Fruit fly (Drosophila melanogaster): ENCODE results near the gene CG42570.
A peak's percentile ranks its signal among the peaks of the same experiment; 100 is the strongest.

CG42570 gene

dm6 chr3L:15690711-15691591 lies 26.7 kb upstream of the CG42570 start (continued):
- TF ChIP-seq CG10267 (tag; optimal IDR thresholded peaks at IDR 0.05) = peak; percentile 77
- no peak for TF ChIP-seq aop (GFP tag; IDR thresholded peaks at IDR 0.05)
- no peak for TF ChIP-seq oc (tag; optimal IDR thresholded peaks at IDR 0.05)
- no peak for TF ChIP-seq run (tag; optimal IDR thresholded peaks at IDR 0.05)
- TF ChIP-seq Sox100B (GFP tag; optimal IDR thresholded peaks at IDR 0.05) = peak; percentile 66
- TF ChIP-seq Ravus (GFP tag; IDR thresholded peaks at IDR 0.05) = no peak
- no peak for TF ChIP-seq CG1602 (GFP tag; optimal IDR thresholded peaks at IDR 0.05)

dm6 chr3L:15691968-15692367 lies 25.7 kb upstream of the CG42570 start, which contains the start of gene CG34451:
CG34451 (minus strand) TSS chr3L:15692068.
- TF ChIP-seq jing (GFP tag; optimal IDR thresholded peaks at IDR 0.05) (no peak), row (GFP tag; IDR thresholded peaks at IDR 0.05) (0 out of 3 replicates have a peak, but pooled peaks have one; percentile 6), sens (GFP tag) (peak; percentile 11)

dm6 chr3L:15692388-15692787 lies 25.2 kb upstream of the CG42570 start:
- TF ChIP-seq jumu (GFP tag; optimal IDR thresholded peaks at IDR 0.05) = no peak
- no peak for TF ChIP-seq Myb (GFP tag; optimal IDR thresholded peaks at IDR 0.05)
- peak; percentile 89 for TF ChIP-seq mirr (GFP tag; optimal IDR thresholded peaks at IDR 0.05)
- no peak for TF ChIP-seq CG17829 (tag; optimal IDR thresholded peaks at IDR 0.05)
- TF ChIP-seq Sin3A (optimal IDR thresholded peaks at IDR 0.05) = no peak
- TF ChIP-seq Dp (GFP tag; optimal IDR thresholded peaks at IDR 0.05) = no peak
- TF ChIP-seq phol (tag; optimal IDR thresholded peaks at IDR 0.05) = no peak
- no peak for TF ChIP-seq CG14014 (GFP tag; IDR thresholded peaks at IDR 0.05)
- TF ChIP-seq CG1233 (GFP tag; optimal IDR thresholded peaks at IDR 0.05) = no peak
- 0 out of 2 replicates have a peak, but pooled peaks have one; percentile 33 for TF ChIP-seq GATAe (GFP tag; conservative IDR thresholded peaks at IDR 0.05)
- TF ChIP-seq Med (GFP tag) = no peak
- no peak for TF ChIP-seq CG10565 (GFP tag; optimal IDR thresholded peaks at IDR 0.05)
- TF ChIP-seq gcm2 (GFP tag; optimal IDR thresholded peaks at IDR 0.05) = no peak
- TF ChIP-seq CG1529 (GFP tag; optimal IDR thresholded peaks at IDR 0.05) = no peak
- no peak for TF ChIP-seq Sry-δ (GFP tag; optimal IDR thresholded peaks at IDR 0.05)
- peak; percentile 35 for TF ChIP-seq sug (tag; optimal IDR thresholded peaks at IDR 0.05)
- no peak for TF ChIP-seq CG17612 (GFP tag; IDR thresholded peaks at IDR 0.05)
- TF ChIP-seq exex (tag; optimal IDR thresholded peaks at IDR 0.05) = peak; percentile 97
- peak; percentile 34 for TF ChIP-seq Vsx1 (GFP tag; optimal IDR thresholded peaks at IDR 0.05)
- TF ChIP-seq Rfx (GFP tag; IDR thresholded peaks at IDR 0.05) = peak; percentile 54; the same call in 1 of the 2 replicates
- TF ChIP-seq HLHmδ (GFP tag; optimal IDR thresholded peaks at IDR 0.05) = no peak
- TF ChIP-seq CG12219 (GFP tag; optimal IDR thresholded peaks at IDR 0.05) = no peak
- TF ChIP-seq CG8944 (GFP tag; optimal IDR thresholded peaks at IDR 0.05) = no peak
- TF ChIP-seq CG16813 (GFP tag; IDR thresholded peaks at IDR 0.05; ENCODE audit: partially characterized antibody) = no peak
- no peak for TF ChIP-seq Usf (GFP tag; optimal IDR thresholded peaks at IDR 0.05)
- TF ChIP-seq bsh (GFP tag; optimal IDR thresholded peaks at IDR 0.05) = no peak
